Worm (Caenorhabditis elegans): ENCODE results near the gene T25B9.9.

- TF ChIP-seq ces-1 (GFP tag; optimal IDR thresholded peaks at IDR 0.05) (no peak), blmp-1 (tag; optimal IDR thresholded peaks at IDR 0.05) (no peak), ceh-43 (GFP tag; optimal IDR thresholded peaks at IDR 0.05) (no peak)
Observed at ce11 chrIV:10745332-10745731, 24.1 kb upstream of the T25B9.9 start.

Data from whole organism, mixed stage, embryonic.